Worm (Caenorhabditis elegans): ENCODE results near the gene gcy-32.

The gcy-32 gene

ce11 chrV:13893583-13893982, 21.7 kb downstream of the gcy-32 start:
- no peak for TF ChIP-seq lin-13 (tag; optimal IDR thresholded peaks at IDR 0.05)
- TF ChIP-seq cnd-1 (tag; optimal IDR thresholded peaks at IDR 0.05), result no peak
- no peak for TF ChIP-seq drap-1 (GFP tag; optimal IDR thresholded peaks at IDR 0.05)
- TF ChIP-seq nhr-76 (tag; optimal IDR thresholded peaks at IDR 0.05), result no peak
- no peak for TF ChIP-seq unc-120 (tag; optimal IDR thresholded peaks at IDR 0.05; ENCODE audit: poor library complexity, severe bottlenecking)
- TF ChIP-seq nhr-237 (tag; optimal IDR thresholded peaks at IDR 0.05), result no peak
- TF ChIP-seq ceh-43 (GFP tag; optimal IDR thresholded peaks at IDR 0.05), result no peak
- no peak for TF ChIP-seq bed-3 (GFP tag; optimal IDR thresholded peaks at IDR 0.05)
- no peak for TF ChIP-seq pha-4 (tag; optimal IDR thresholded peaks at IDR 0.05)
- no peak for TF ChIP-seq ceh-83 (GFP tag; optimal IDR thresholded peaks at IDR 0.05)
- TF ChIP-seq ceh-39 (tag; optimal IDR thresholded peaks at IDR 0.05), result no peak
- TF ChIP-seq unc-62 (GFP tag; optimal IDR thresholded peaks at IDR 0.05), result no peak
- no peak for TF ChIP-seq blmp-1 (tag; optimal IDR thresholded peaks at IDR 0.05)
- TF ChIP-seq sem-2 (GFP tag; optimal IDR thresholded peaks at IDR 0.05), result no peak

- TF ChIP-seq lin-32 (GFP tag; optimal IDR thresholded peaks at IDR 0.05) (no peak), mep-1 (tag; optimal IDR thresholded peaks at IDR 0.05) (peak; percentile 14), unc-120 (tag; optimal IDR thresholded peaks at IDR 0.05; ENCODE audit: poor library complexity, severe bottlenecking) (peak; percentile 7), ces-1 (GFP tag; optimal IDR thresholded peaks at IDR 0.05) (no peak), cnd-1 (tag; optimal IDR thresholded peaks at IDR 0.05) (no peak), nhr-2 (tag; optimal IDR thresholded peaks at IDR 0.05) (no peak), snpc-4 (tag; optimal IDR thresholded peaks at IDR 0.05) (no peak), ztf-11 (tag; optimal IDR thresholded peaks at IDR 0.05) (no peak), hlh-1 (tag; optimal IDR thresholded peaks at IDR 0.05) (no peak), unc-62 (GFP tag; optimal IDR thresholded peaks at IDR 0.05) (peak; percentile 17), drap-1 (GFP tag; optimal IDR thresholded peaks at IDR 0.05) (no peak), zip-8 (tag; optimal IDR thresholded peaks at IDR 0.05) (no peak), elt-3 (tag; optimal IDR thresholded peaks at IDR 0.05) (no peak), ceh-43 (GFP tag; optimal IDR thresholded peaks at IDR 0.05) (no peak), nhr-237 (tag; optimal IDR thresholded peaks at IDR 0.05) (no peak), nhr-76 (tag; optimal IDR thresholded peaks at IDR 0.05) (no peak)
Observed at ce11 chrV:13892457-13893375, 22.6 kb downstream of the gcy-32 start, which contains the start of gene sptl-3. TSS of gene sptl-3 (plus strand) at chrV:13893325.

ce11 chrV:13891489-13891888, 23.8 kb downstream of the gcy-32 start:
- no peak for TF ChIP-seq lin-32 (GFP tag; optimal IDR thresholded peaks at IDR 0.05)
- TF ChIP-seq ces-1 (GFP tag; optimal IDR thresholded peaks at IDR 0.05), result no peak
- TF ChIP-seq ceh-43 (GFP tag; optimal IDR thresholded peaks at IDR 0.05), result no peak
- no peak for TF ChIP-seq mep-1 (tag; optimal IDR thresholded peaks at IDR 0.05)
- TF ChIP-seq bed-3 (GFP tag; optimal IDR thresholded peaks at IDR 0.05), result no peak
- no peak for TF ChIP-seq drap-1 (GFP tag; optimal IDR thresholded peaks at IDR 0.05)
- no peak for TF ChIP-seq unc-39 (tag; optimal IDR thresholded peaks at IDR 0.05)
- TF ChIP-seq ceh-39 (tag; optimal IDR thresholded peaks at IDR 0.05), result no peak
- no peak for TF ChIP-seq nhr-76 (tag; optimal IDR thresholded peaks at IDR 0.05)
- TF ChIP-seq ham-2 (GFP tag; optimal IDR thresholded peaks at IDR 0.05), result no peak
- TF ChIP-seq cnd-1 (tag; optimal IDR thresholded peaks at IDR 0.05), result no peak
- no peak for TF ChIP-seq ceh-83 (GFP tag; optimal IDR thresholded peaks at IDR 0.05)
- no peak for TF ChIP-seq nhr-28 (tag; optimal IDR thresholded peaks at IDR 0.05)
- TF ChIP-seq lin-13 (tag; optimal IDR thresholded peaks at IDR 0.05), result no peak
- TF ChIP-seq blmp-1 (tag; optimal IDR thresholded peaks at IDR 0.05), result no peak
- no peak for TF ChIP-seq unc-120 (tag; optimal IDR thresholded peaks at IDR 0.05; ENCODE audit: poor library complexity, severe bottlenecking)
- TF ChIP-seq flh-1 (GFP tag; optimal IDR thresholded peaks at IDR 0.05), result no peak
- no peak for TF ChIP-seq zip-8 (tag; optimal IDR thresholded peaks at IDR 0.05)
- no peak for TF ChIP-seq sptf-1 (tag; optimal IDR thresholded peaks at IDR 0.05)

- no peak for TF ChIP-seq tbx-8 (GFP tag; optimal IDR thresholded peaks at IDR 0.05)
- no peak for TF ChIP-seq elt-3 (tag; optimal IDR thresholded peaks at IDR 0.05)
Observed at ce11 chrV:13890473-13890872, 24.8 kb downstream of the gcy-32 start, which contains the start of gene lbp-8. TSS of gene lbp-8 (plus strand) at chrV:13890773.

- TF ChIP-seq nhr-28 (tag; optimal IDR thresholded peaks at IDR 0.05) (no peak), ham-2 (GFP tag; optimal IDR thresholded peaks at IDR 0.05) (no peak), sptf-1 (tag; optimal IDR thresholded peaks at IDR 0.05) (no peak), elt-3 (tag; optimal IDR thresholded peaks at IDR 0.05) (no peak), ces-1 (GFP tag; optimal IDR thresholded peaks at IDR 0.05) (no peak), ceh-39 (tag; optimal IDR thresholded peaks at IDR 0.05) (no peak), elt-1 (tag; optimal IDR thresholded peaks at IDR 0.05; ENCODE audit: borderline replicate concordance, insufficient read depth) (no peak), mls-2 (tag; optimal IDR thresholded peaks at IDR 0.05) (no peak), zip-8 (tag; optimal IDR thresholded peaks at IDR 0.05) (no peak), tbx-8 (GFP tag; optimal IDR thresholded peaks at IDR 0.05) (no peak), cnd-1 (tag; optimal IDR thresholded peaks at IDR 0.05) (no peak), nhr-76 (tag; optimal IDR thresholded peaks at IDR 0.05) (no peak), ceh-43 (GFP tag; optimal IDR thresholded peaks at IDR 0.05) (no peak), nhr-12 (tag; optimal IDR thresholded peaks at IDR 0.05) (no peak)
Observed at ce11 chrV:13889516-13889915, 25.8 kb downstream of the gcy-32 start, which contains the start of gene spp-12. TSS of gene spp-12 (plus strand) at chrV:13889816.
